1 fruit fly cellular context compared by ENCODE assay signal in the genomic region with DNA sequence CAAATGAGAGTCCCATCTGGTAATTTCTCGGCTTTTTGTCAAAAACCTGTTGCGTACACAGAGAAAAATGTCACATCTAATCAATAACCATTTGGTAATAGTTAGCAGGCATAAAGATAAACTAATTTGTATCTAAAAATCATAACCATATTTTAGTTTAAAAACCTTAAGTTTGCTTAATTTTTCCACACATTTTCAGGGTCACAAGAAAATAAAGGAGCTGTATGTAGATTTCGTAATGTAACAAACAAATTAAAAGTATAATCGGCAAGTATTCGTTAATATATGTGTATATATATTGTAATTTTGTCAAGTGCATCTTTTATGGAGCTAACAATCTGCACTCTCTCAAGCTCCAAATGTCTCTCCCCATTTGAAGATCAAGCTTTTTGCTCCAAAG.
TF ChIP-seq lines count a peak whose summit lies in the region.

No protein-coding gene starts in this region.

TF ChIP-seq in whole organism, embryonic, 481 proteins besides CTCF, POLR2A, EP300 and RAD21 (continued from another document and continues in another):
- TF ChIP-seq CG9932 (GFP tag; IDR thresholded peaks at IDR 0.05; lab: Robert Waterston, UW) (peak; percentile 86), zfh2 (GFP tag; optimal IDR thresholded peaks at IDR 0.05; lab: Kevin White, UChicago) (peak; percentile 58), dmrt99B (tag; optimal IDR thresholded peaks at IDR 0.05; lab: Kevin White, UChicago) (peak; percentile 95), CG17385 (GFP tag; optimal IDR thresholded peaks at IDR 0.05; lab: Kevin White, UChicago) (peak; percentile 88), aop (GFP tag; IDR thresholded peaks at IDR 0.05; lab: Robert Waterston, UW) (no peak), CG6689 (GFP tag; IDR thresholded peaks at IDR 0.05; lab: Robert Waterston, UW) (peak; percentile 91), HmgD (GFP tag; optimal IDR thresholded peaks at IDR 0.05; lab: Kevin White, UChicago) (peak; percentile 26), dmrt11E (tag; optimal IDR thresholded peaks at IDR 0.05; lab: Kevin White, UChicago) (peak; percentile 81), CG17829 (tag; optimal IDR thresholded peaks at IDR 0.05; lab: Kevin White, UChicago) (peak; percentile 93), lab (GFP tag; optimal IDR thresholded peaks at IDR 0.05; lab: Kevin White, UChicago) (peak; percentile 89), fd102C (GFP tag; optimal IDR thresholded peaks at IDR 0.05; lab: Kevin White, UChicago) (peak; percentile 2), croc (GFP tag; conservative IDR thresholded peaks at IDR 0.05; lab: Robert Waterston, UW) (peak; percentile 87), gt (GFP tag; IDR thresholded peaks at IDR 0.05; lab: Robert Waterston, UW) (0 out of 2 replicates have a peak, but pooled peaks have one; percentile 34), CG5245 (GFP tag; optimal IDR thresholded peaks at IDR 0.05; lab: Kevin White, UChicago) (peak; percentile 64), CG9727 (GFP tag; optimal IDR thresholded peaks at IDR 0.05; lab: Kevin White, UChicago) (peak; percentile 83), CG10274 (GFP tag; optimal IDR thresholded peaks at IDR 0.05; lab: Kevin White, UChicago) (peak; percentile 57), CG1233 (GFP tag; optimal IDR thresholded peaks at IDR 0.05; lab: Kevin White, UChicago) (peak; percentile 87), Atf6 (GFP tag; IDR thresholded peaks at IDR 0.05; lab: Robert Waterston, UW) (peak; percentile 92), stwl (tag; optimal IDR thresholded peaks at IDR 0.05; lab: Kevin White, UChicago) (no peak), kah (GFP tag; optimal IDR thresholded peaks at IDR 0.05; lab: Kevin White, UChicago) (peak; percentile 82), mirr (GFP tag; optimal IDR thresholded peaks at IDR 0.05; lab: Kevin White, UChicago) (peak; percentile 52), dysf (GFP tag; IDR thresholded peaks at IDR 0.05; lab: Robert Waterston, UW) (peak; percentile 95), da (GFP tag; optimal IDR thresholded peaks at IDR 0.05; lab: Kevin White, UChicago) (peak; percentile 26), CG3163 (GFP tag; optimal IDR thresholded peaks at IDR 0.05; lab: Kevin White, UChicago) (peak; percentile 34), bbx (GFP tag; IDR thresholded peaks at IDR 0.05; lab: Robert Waterston, UW; ENCODE audit: partially characterized antibody) (no peak), bigmax (GFP tag; optimal IDR thresholded peaks at IDR 0.05; lab: Kevin White, UChicago) (no peak), CG6813 (GFP tag; optimal IDR thresholded peaks at IDR 0.05; lab: Kevin White, UChicago) (peak; percentile 81), CG2875 (GFP tag; optimal IDR thresholded peaks at IDR 0.05; lab: Kevin White, UChicago) (peak; percentile 80), E2f2 (GFP tag; IDR thresholded peaks at IDR 0.05; lab: Robert Waterston, UW) (peak; percentile 73), dimm (GFP tag; IDR thresholded peaks at IDR 0.05; lab: Robert Waterston, UW) (peak; percentile 67), CG11560 (tag; IDR thresholded peaks at IDR 0.05; lab: Robert Waterston, UW) (peak; percentile 68), CG3407 (GFP tag; optimal IDR thresholded peaks at IDR 0.05; lab: Kevin White, UChicago) (peak; percentile 79), chn (GFP tag; optimal IDR thresholded peaks at IDR 0.05; lab: Kevin White, UChicago) (peak; percentile 69), Hr39 (optimal IDR thresholded peaks at IDR 0.05; lab: Kevin White, UChicago) (no peak), CG2712 (tag; optimal IDR thresholded peaks at IDR 0.05; lab: Kevin White, UChicago) (peak; percentile 96), CG10431 (GFP tag; optimal IDR thresholded peaks at IDR 0.05; lab: Kevin White, UChicago) (peak; percentile 71), usp (GFP tag; optimal IDR thresholded peaks at IDR 0.05; lab: Kevin White, UChicago) (no peak), CG7372 (GFP tag; IDR thresholded peaks at IDR 0.05; lab: Robert Waterston, UW) (peak; percentile 88), wdn (GFP tag; IDR thresholded peaks at IDR 0.05; lab: Robert Waterston, UW) (peak; percentile 75), Atf-2 (GFP tag; optimal IDR thresholded peaks at IDR 0.05; lab: Kevin White, UChicago) (peak; percentile 69), D19A (tag; optimal IDR thresholded peaks at IDR 0.05; lab: Kevin White, UChicago) (peak; percentile 90), CG17328 (GFP tag; IDR thresholded peaks at IDR 0.05; lab: Robert Waterston, UW) (peak; percentile 82), HLH4C (GFP tag; IDR thresholded peaks at IDR 0.05; lab: Robert Waterston, UW; ENCODE audit: partially characterized antibody) (no peak), HHEX (GFP tag; optimal IDR thresholded peaks at IDR 0.05; lab: Kevin White, UChicago) (peak; percentile 85), CG10462 (GFP tag; optimal IDR thresholded peaks at IDR 0.05; lab: Kevin White, UChicago) (peak; percentile 77), Optix (GFP tag; IDR thresholded peaks at IDR 0.05; lab: Robert Waterston, UW) (no peak), CG2120 (GFP tag; optimal IDR thresholded peaks at IDR 0.05; lab: Kevin White, UChicago) (peak; percentile 86), CG11085 (GFP tag; IDR thresholded peaks at IDR 0.05; lab: Robert Waterston, UW) (peak; percentile 59; the same call in 1 of the 2 replicates), pfk (GFP tag; optimal IDR thresholded peaks at IDR 0.05; lab: Kevin White, UChicago) (no peak), GATAe (GFP tag; conservative IDR thresholded peaks at IDR 0.05; lab: Robert Waterston, UW) (peak; percentile 64; the same call in 1 of the 2 replicates), shn (GFP tag; optimal IDR thresholded peaks at IDR 0.05; lab: Kevin White, UChicago) (peak; percentile 63), CG34376 (GFP tag; optimal IDR thresholded peaks at IDR 0.05; lab: Kevin White, UChicago) (peak; percentile 82), zen2 (GFP tag; IDR thresholded peaks at IDR 0.05; lab: Robert Waterston, UW; ENCODE audit: partially characterized antibody) (no peak), Hr78 (GFP tag; optimal IDR thresholded peaks at IDR 0.05; lab: Kevin White, UChicago) (peak in 1 of 2 experiments; percentile 79), CG10366 (GFP tag; IDR thresholded peaks at IDR 0.05; lab: Robert Waterston, UW) (peak; percentile 72), Doc2 (GFP tag; IDR thresholded peaks at IDR 0.05; lab: Robert Waterston, UW) (no peak; the same call in 1 of the 2 replicates), CG11696 (GFP tag; IDR thresholded peaks at IDR 0.05; lab: Robert Waterston, UW) (peak; percentile 53), Hr51 (GFP tag; optimal IDR thresholded peaks at IDR 0.05; lab: Kevin White, UChicago) (peak; percentile 43 to 94), pros (GFP tag; optimal IDR thresholded peaks at IDR 0.05; lab: Kevin White, UChicago) (peak; percentile 32), Mes4 (GFP tag; optimal IDR thresholded peaks at IDR 0.05; lab: Kevin White, UChicago) (peak; percentile 57), CG1024 (GFP tag; IDR thresholded peaks at IDR 0.05; lab: Robert Waterston, UW) (no peak), scrt (GFP tag; optimal IDR thresholded peaks at IDR 0.05; lab: Kevin White, UChicago) (peak; percentile 87), ERR (GFP tag; optimal IDR thresholded peaks at IDR 0.05; lab: Kevin White, UChicago) (peak; percentile 56), sc (optimal IDR thresholded peaks at IDR 0.05; lab: Kevin White, UChicago) (no peak), sc (GFP tag; optimal IDR thresholded peaks at IDR 0.05; lab: Kevin White, UChicago) (peak; percentile 80), CG17612 (GFP tag; IDR thresholded peaks at IDR 0.05; lab: Robert Waterston, UW) (peak; percentile 62), repo (GFP tag; optimal IDR thresholded peaks at IDR 0.05; lab: Kevin White, UChicago) (peak; percentile 1), gsb (GFP tag; IDR thresholded peaks at IDR 0.05; lab: Robert Waterston, UW) (peak; percentile 72), Rx (GFP tag; IDR thresholded peaks at IDR 0.05; lab: Robert Waterston, UW) (peak; percentile 59; the same call in 1 of the 2 replicates), sens-2 (GFP tag; IDR thresholded peaks at IDR 0.05; lab: Robert Waterston, UW) (peak; percentile 68; the same call in 1 of the 2 replicates), ftz-f1 (GFP tag; optimal IDR thresholded peaks at IDR 0.05; lab: Kevin White, UChicago) (no peak), CG30431 (GFP tag; optimal IDR thresholded peaks at IDR 0.05; lab: Kevin White, UChicago) (peak; percentile 49), prd (optimal IDR thresholded peaks at IDR 0.05; lab: Kevin White, UChicago) (no peak), prd (GFP tag; IDR thresholded peaks at IDR 0.05; lab: Robert Waterston, UW) (peak; percentile 90), CG1792 (GFP tag; optimal IDR thresholded peaks at IDR 0.05; lab: Kevin White, UChicago) (peak; percentile 20), CG15514 (GFP tag; optimal IDR thresholded peaks at IDR 0.05; lab: Kevin White, UChicago) (peak; percentile 73), D19B (GFP tag; optimal IDR thresholded peaks at IDR 0.05; lab: Kevin White, UChicago) (peak; percentile 71), gfzf (GFP tag; optimal IDR thresholded peaks at IDR 0.05; lab: Kevin White, UChicago) (no peak), sug (tag; optimal IDR thresholded peaks at IDR 0.05; lab: Kevin White, UChicago) (peak; percentile 92), Hand (GFP tag; optimal IDR thresholded peaks at IDR 0.05; lab: Kevin White, UChicago) (peak; percentile 70), CG9797 (GFP tag; optimal IDR thresholded peaks at IDR 0.05; lab: Kevin White, UChicago) (no peak), esg (GFP tag; conservative IDR thresholded peaks at IDR 0.05; lab: Robert Waterston, UW) (peak; percentile 82), jigr1 (GFP tag; IDR thresholded peaks at IDR 0.05; lab: Robert Waterston, UW) (peak; percentile 77; the same call in 1 of the 3 replicates), Lhr (GFP tag; optimal IDR thresholded peaks at IDR 0.05; lab: Kevin White, UChicago) (peak; percentile 58), CG17912 (GFP tag; optimal IDR thresholded peaks at IDR 0.05; lab: Kevin White, UChicago) (peak; percentile 24), BEAF-32 (GFP tag; optimal IDR thresholded peaks at IDR 0.05; lab: Kevin White, UChicago) (no peak), trh (GFP tag; optimal IDR thresholded peaks at IDR 0.05; lab: Kevin White, UChicago) (peak; percentile 82), ttk (GFP tag; IDR thresholded peaks at IDR 0.05; lab: Robert Waterston, UW) (peak; percentile 87), slp2 (GFP tag; optimal IDR thresholded peaks at IDR 0.05; lab: Kevin White, UChicago) (peak; percentile 69), so (GFP tag; IDR thresholded peaks at IDR 0.05; lab: Robert Waterston, UW) (peak; percentile 86), CG12769 (tag; optimal IDR thresholded peaks at IDR 0.05; lab: Kevin White, UChicago) (peak; percentile 82), CG17361 (GFP tag; IDR thresholded peaks at IDR 0.05; lab: Robert Waterston, UW) (peak; percentile 98), CG4360 (GFP tag; IDR thresholded peaks at IDR 0.05; lab: Robert Waterston, UW) (no peak), CG13287 (GFP tag; IDR thresholded peaks at IDR 0.05; lab: Robert Waterston, UW; ENCODE audit: partially characterized antibody) (no peak), CG16813 (GFP tag; IDR thresholded peaks at IDR 0.05; lab: Robert Waterston, UW; ENCODE audit: partially characterized antibody) (no peak), CrebB (tag; optimal IDR thresholded peaks at IDR 0.05; lab: Kevin White, UChicago) (peak; percentile 86), Spps (tag; optimal IDR thresholded peaks at IDR 0.05; lab: Kevin White, UChicago) (peak; percentile 84), sr (GFP tag; IDR thresholded peaks at IDR 0.05; lab: Robert Waterston, UW) (peak; percentile 35; the same call in 1 of the 3 replicates), PHDP (tag; optimal IDR thresholded peaks at IDR 0.05; lab: Kevin White, UChicago) (peak; percentile 94), CG13775 (GFP tag; optimal IDR thresholded peaks at IDR 0.05; lab: Kevin White, UChicago) (peak; percentile 81), CG9817 (tag; optimal IDR thresholded peaks at IDR 0.05; lab: Kevin White, UChicago) (peak; percentile 87), ken (GFP tag; IDR thresholded peaks at IDR 0.05; lab: Robert Waterston, UW) (peak; percentile 79; the same call in 2 of the 3 replicates), CG14860 (GFP tag; IDR thresholded peaks at IDR 0.05; lab: Robert Waterston, UW; ENCODE audit: partially characterized antibody) (no peak), CG18476 (GFP tag; optimal IDR thresholded peaks at IDR 0.05; lab: Kevin White, UChicago) (peak; percentile 68), Dp (GFP tag; optimal IDR thresholded peaks at IDR 0.05; lab: Kevin White, UChicago) (no peak), chinmo (GFP tag; IDR thresholded peaks at IDR 0.05; lab: Robert Waterston, UW; ENCODE audit: partially characterized antibody) (no peak), seq (GFP tag; IDR thresholded peaks at IDR 0.05; lab: Robert Waterston, UW) (peak; percentile 86), CG14441 (GFP tag; IDR thresholded peaks at IDR 0.05; lab: Robert Waterston, UW) (peak; percentile 86), tin (GFP tag; optimal IDR thresholded peaks at IDR 0.05; lab: Kevin White, UChicago) (peak; percentile 75), CG15011 (GFP tag; optimal IDR thresholded peaks at IDR 0.05; lab: Kevin White, UChicago) (peak; percentile 81), CG14667 (GFP tag; IDR thresholded peaks at IDR 0.05; lab: Robert Waterston, UW) (peak; percentile 74), CG10147 (GFP tag; optimal IDR thresholded peaks at IDR 0.05; lab: Kevin White, UChicago) (peak; percentile 92), org-1 (GFP tag; optimal IDR thresholded peaks at IDR 0.05; lab: Kevin White, UChicago) (peak; percentile 84), CG17802 (tag; optimal IDR thresholded peaks at IDR 0.05; lab: Kevin White, UChicago) (peak; percentile 57), CG3847 (GFP tag; IDR thresholded peaks at IDR 0.05; lab: Robert Waterston, UW) (peak; percentile 88), Oli (tag; optimal IDR thresholded peaks at IDR 0.05; lab: Kevin White, UChicago) (peak; percentile 93), CoRest (tag; optimal IDR thresholded peaks at IDR 0.05; lab: Kevin White, UChicago) (peak; percentile 96), Bteb2 (GFP tag; optimal IDR thresholded peaks at IDR 0.05; lab: Kevin White, UChicago) (peak; percentile 61), hkb (optimal IDR thresholded peaks at IDR 0.05; lab: Kevin White, UChicago) (no peak), hkb (GFP tag; IDR thresholded peaks at IDR 0.05; lab: Robert Waterston, UW) (peak; percentile 87), pb (GFP tag; optimal IDR thresholded peaks at IDR 0.05; lab: Kevin White, UChicago) (peak; percentile 28), CG1832 (GFP tag; optimal IDR thresholded peaks at IDR 0.05; lab: Kevin White, UChicago) (no peak), H2.0 (GFP tag; IDR thresholded peaks at IDR 0.05; lab: Robert Waterston, UW) (peak; percentile 73), CG13894 (tag; optimal IDR thresholded peaks at IDR 0.05; lab: Kevin White, UChicago) (peak; percentile 84), CG6791 (GFP tag; IDR thresholded peaks at IDR 0.05; lab: Robert Waterston, UW; ENCODE audit: partially characterized antibody) (no peak), gem (tag; optimal IDR thresholded peaks at IDR 0.05; lab: Kevin White, UChicago) (peak; percentile 95)
